Fruit fly (Drosophila melanogaster): ENCODE results near the gene mirr.

dm6 chr3L:12717621-12718020 lies 24.2 kb downstream of the mirr start:
- no peak for TF ChIP-seq sage (GFP tag; optimal IDR thresholded peaks at IDR 0.05)
- no peak for TF ChIP-seq psq (GFP tag; optimal IDR thresholded peaks at IDR 0.05)
- TF ChIP-seq h (GFP tag; optimal IDR thresholded peaks at IDR 0.05), result no peak
- TF ChIP-seq GATAd (GFP tag; optimal IDR thresholded peaks at IDR 0.05), result no peak
- no peak for TF ChIP-seq Vsx2 (GFP tag; optimal IDR thresholded peaks at IDR 0.05; ENCODE audit: partially characterized antibody)
- no peak for TF ChIP-seq br (GFP tag; optimal IDR thresholded peaks at IDR 0.05)
- no peak for TF ChIP-seq fru (GFP tag; optimal IDR thresholded peaks at IDR 0.05)

Data from whole organism, wandering third instar larva.